Fruit fly (Drosophila melanogaster) whole organism, embryonic: ENCODE measurements around the gene MESR6.

Experiments used
- Adf1 ChIP-seq: fragments of 200-800 bp; sonication (Bioruptor generic); IDR thresholded peaks from 2 replicates; pipeline ENCODE4 v1.3.6; 2022; ENCODE audit warnings: missing biosample characterization, missing genetic modification characterization
- B-H2 ChIP-seq: fragments of 200-800 bp; sonication (Bioruptor generic); optimal IDR thresholded peaks from 2 replicates; lab custom pipeline; 2018; ENCODE audit warnings: missing biosample characterization, mild to moderate bottlenecking, missing genetic modification characterization
- Blimp-1 ChIP-seq: fragments of 200-800 bp; sonication (Bioruptor generic); optimal IDR thresholded peaks from 3 replicates; lab custom pipeline; 2018; ENCODE audit warnings: missing biosample characterization, missing genetic modification characterization, mild to moderate bottlenecking, moderate library complexity, missing genetic modification reagents
- CG10979 ChIP-seq: fragments of 200-800 bp; sonication (Bioruptor generic); optimal IDR thresholded peaks from 2 replicates; lab custom pipeline; 2018; ENCODE audit warnings: missing biosample characterization, mild to moderate bottlenecking, missing genetic modification characterization, moderate library complexity
- CG1602 ChIP-seq: fragments of 200-800 bp; sonication (Bioruptor generic); optimal IDR thresholded peaks from 3 replicates; lab custom pipeline; 2016; ENCODE audit warnings: missing biosample characterization, missing genetic modification characterization
- CG17829 ChIP-seq: fragments of 200-800 bp; optimal IDR thresholded peaks from 2 replicates; lab custom pipeline; 2019; ENCODE audit warnings: missing biosample characterization, mild to moderate bottlenecking, missing genetic modification characterization, moderate library complexity
- CG17912 ChIP-seq: fragments of 200-800 bp; sonication (Bioruptor generic); optimal IDR thresholded peaks from 2 replicates; lab custom pipeline; 2018; ENCODE audit warnings: missing biosample characterization, mild to moderate bottlenecking, missing genetic modification characterization
- CG18476 ChIP-seq: fragments of 200-800 bp; sonication (Bioruptor generic); optimal IDR thresholded peaks from 2 replicates; lab custom pipeline; 2016; ENCODE audit warnings: missing biosample characterization, mild to moderate bottlenecking, missing genetic modification characterization
- CG2678 ChIP-seq: fragments of 200-800 bp; sonication (Bioruptor generic); optimal IDR thresholded peaks from 3 replicates; lab custom pipeline; 2019; ENCODE audit warnings: missing biosample characterization, mild to moderate bottlenecking, missing genetic modification characterization, moderate library complexity
- CG2712 ChIP-seq: fragments of 200-800 bp; optimal IDR thresholded peaks from 3 replicates; lab custom pipeline; 2019; ENCODE audit warnings: missing biosample characterization, mild to moderate bottlenecking, missing genetic modification characterization, moderate library complexity
- CG31388 ChIP-seq: fragments of 200-800 bp; sonication (Bioruptor generic); optimal IDR thresholded peaks from 2 replicates; lab custom pipeline; 2016; ENCODE audit warnings: missing biosample characterization, missing genetic modification characterization
- CG3838 ChIP-seq: fragments of 200-800 bp; sonication (Bioruptor generic); optimal IDR thresholded peaks from 3 replicates; lab custom pipeline; 2016; ENCODE audit warnings: missing biosample characterization, missing genetic modification characterization
- CG42726 ChIP-seq: fragments of 200-800 bp; sonication (Bioruptor generic); IDR thresholded peaks from 2 replicates; pipeline ENCODE4 v1.3.6; 2022; ENCODE audit warnings: missing biosample characterization, missing genetic modification characterization; ENCODE audit not compliant: partially characterized antibody
- CG4360 ChIP-seq: fragments of 200-800 bp; sonication (Bioruptor generic); IDR thresholded peaks from 2 replicates; pipeline ENCODE4 v1.3.6; 2022; ENCODE audit warnings: missing biosample characterization, missing genetic modification characterization
- CG43689 ChIP-seq: fragments of 200-800 bp; sonication (Bioruptor generic); IDR thresholded peaks from 2 replicates; pipeline ENCODE4 v1.3.6; 2022; ENCODE audit warnings: missing biosample characterization, missing genetic modification characterization
- CG6254 ChIP-seq: fragments of 200-800 bp; sonication (Bioruptor generic); optimal IDR thresholded peaks from 3 replicates; lab custom pipeline; 2017; ENCODE audit warnings: mild to moderate bottlenecking, missing biosample characterization, missing genetic modification reagents, missing genetic modification characterization
- CG7556 ChIP-seq: fragments of 200-800 bp; sonication (Bioruptor generic); optimal IDR thresholded peaks from 2 replicates; lab custom pipeline; 2017; ENCODE audit warnings: missing biosample characterization, mild to moderate bottlenecking, missing genetic modification characterization
- E2f2 ChIP-seq: fragments of 200-800 bp; sonication (Bioruptor generic); IDR thresholded peaks from 2 replicates; pipeline ENCODE4 v1.3.6; 2022; ENCODE audit warnings: missing biosample characterization, missing genetic modification characterization
- Fer2 ChIP-seq: fragments of 200-800 bp; sonication (Bioruptor generic); optimal IDR thresholded peaks from 2 replicates; lab custom pipeline; 2018; ENCODE audit warnings: missing biosample characterization, mild to moderate bottlenecking, missing genetic modification characterization, moderate library complexity
- Fer3 ChIP-seq: fragments of 200-800 bp; sonication (Bioruptor generic); optimal IDR thresholded peaks from 2 replicates; lab custom pipeline; 2018; ENCODE audit warnings: missing biosample characterization, mild to moderate bottlenecking, missing genetic modification characterization, moderate library complexity
- HLH3B ChIP-seq: fragments of 200-800 bp; sonication (Bioruptor generic); IDR thresholded peaks from 2 replicates; pipeline ENCODE4 v1.3.6; 2022; ENCODE audit warnings: missing biosample characterization, missing genetic modification characterization
- Hr51 ChIP-seq, 2 experiments: fragments of 200-800 bp; sonication (Bioruptor generic); optimal IDR thresholded peaks; 2 replicates in 1 of 2; 3 replicates in 1 of 2; lab custom pipeline; 2016 to 2018; ENCODE audit warnings: missing biosample characterization in 2 of 2, missing genetic modification characterization in 2 of 2, mild to moderate bottlenecking in 1 of 2, moderate library complexity in 1 of 2
- Myb ChIP-seq: fragments of 200-800 bp; sonication (Bioruptor generic); optimal IDR thresholded peaks from 2 replicates; lab custom pipeline; 2016; ENCODE audit warnings: missing biosample characterization, missing genetic modification characterization
- Neu2 ChIP-seq: fragments of 200-800 bp; sonication (Bioruptor generic); optimal IDR thresholded peaks from 3 replicates; lab custom pipeline; 2016; ENCODE audit warnings: missing biosample characterization, missing genetic modification characterization, borderline replicate concordance
- Nf-YA ChIP-seq: fragments of 200-800 bp; sonication (Bioruptor generic); IDR thresholded peaks from 2 replicates; pipeline ENCODE4 v1.3.6; 2022; ENCODE audit warnings: missing biosample characterization, missing genetic modification characterization
- Oli ChIP-seq: fragments of 200-800 bp; sonication (Bioruptor generic); optimal IDR thresholded peaks from 2 replicates; lab custom pipeline; 2018; ENCODE audit warnings: missing biosample characterization, mild to moderate bottlenecking, missing genetic modification characterization, moderate library complexity
- Rx ChIP-seq: fragments of 200-800 bp; sonication (Bioruptor generic); IDR thresholded peaks from 2 replicates; pipeline ENCODE4 v1.3.6; 2022; ENCODE audit warnings: missing biosample characterization, missing genetic modification characterization
- Scr ChIP-seq: fragments of 200-800 bp; sonication (Bioruptor generic); IDR thresholded peaks from 2 replicates; pipeline ENCODE4 v1.3.6; 2022; ENCODE audit warnings: missing biosample characterization, missing genetic modification characterization; ENCODE audit not compliant: partially characterized antibody
- Sin3A ChIP-seq: fragments of >200 bp; optimal IDR thresholded peaks from 2 replicates; lab custom pipeline; 2018
- TFAM ChIP-seq: fragments of 200-800 bp; sonication (Bioruptor generic); optimal IDR thresholded peaks from 2 replicates; lab custom pipeline; 2017; ENCODE audit warnings: missing biosample characterization, missing genetic modification characterization, inconsistent platforms
- Tbp ChIP-seq: fragments of >200 bp; optimal IDR thresholded peaks from 2 replicates; lab custom pipeline; 2018; ENCODE audit warnings: missing biosample characterization, missing genetic modification characterization
- Vsx1 ChIP-seq: fragments of 200-800 bp; sonication (Bioruptor generic); optimal IDR thresholded peaks from 2 replicates; lab custom pipeline; 2017; ENCODE audit warnings: missing biosample characterization, mild to moderate bottlenecking, missing genetic modification characterization, missing genetic modification reagents
- ato ChIP-seq: fragments of 200-800 bp; sonication (Bioruptor generic); IDR thresholded peaks from 2 replicates; pipeline ENCODE4 v1.3.6; 2022; ENCODE audit warnings: missing biosample characterization, missing genetic modification characterization; ENCODE audit not compliant: partially characterized antibody
- bcd ChIP-seq: fragments of 200-800 bp; sonication (Bioruptor generic); optimal IDR thresholded peaks from 2 replicates; lab custom pipeline; 2017; ENCODE audit warnings: missing biosample characterization, mild to moderate bottlenecking, missing genetic modification characterization
- dan ChIP-seq: fragments of 200-800 bp; sonication (Bioruptor generic); IDR thresholded peaks from 2 replicates; pipeline ENCODE4 v1.3.6; 2022; ENCODE audit warnings: missing biosample characterization, missing genetic modification characterization
- fd64A ChIP-seq: fragments of 200-800 bp; sonication (Bioruptor generic); optimal IDR thresholded peaks from 3 replicates; lab custom pipeline; 2018; ENCODE audit warnings: missing biosample characterization, mild to moderate bottlenecking, missing genetic modification characterization
- fd96Cb ChIP-seq: fragments of 200-800 bp; sonication (Bioruptor generic); optimal IDR thresholded peaks from 2 replicates; lab custom pipeline; 2018; ENCODE audit warnings: missing biosample characterization, mild to moderate bottlenecking, missing genetic modification characterization, moderate library complexity
- gcm ChIP-seq: fragments of 200-800 bp; sonication (Bioruptor generic); optimal IDR thresholded peaks from 2 replicates; lab custom pipeline; 2019; ENCODE audit warnings: missing biosample characterization, mild to moderate bottlenecking, missing genetic modification characterization, moderate library complexity
- grau ChIP-seq: fragments of 200-800 bp; optimal IDR thresholded peaks from 3 replicates; lab custom pipeline; 2019; ENCODE audit warnings: missing biosample characterization, mild to moderate bottlenecking, missing genetic modification characterization, moderate library complexity
- mld ChIP-seq: fragments of 200-800 bp; sonication (Bioruptor generic); IDR thresholded peaks from 3 replicates; pipeline ENCODE4 v1.3.6; 2022; ENCODE audit warnings: missing biosample characterization, missing genetic modification characterization; ENCODE audit not compliant: partially characterized antibody
- pros ChIP-seq: fragments of 200-800 bp; sonication (Bioruptor generic); optimal IDR thresholded peaks from 3 replicates; lab custom pipeline; 2019; ENCODE audit warnings: missing biosample characterization, mild to moderate bottlenecking, missing genetic modification characterization, moderate library complexity
- shn ChIP-seq: fragments of 200-800 bp; sonication (Bioruptor generic); optimal IDR thresholded peaks from 3 replicates; lab custom pipeline; 2016; ENCODE audit warnings: missing biosample characterization, missing genetic modification characterization
- slbo ChIP-seq: fragments of 200-800 bp; sonication (Bioruptor generic); IDR thresholded peaks from 2 replicates; pipeline ENCODE4 v1.3.6; 2022; ENCODE audit warnings: missing biosample characterization, missing genetic modification characterization
- tap ChIP-seq: fragments of 200-800 bp; optimal IDR thresholded peaks from 3 replicates; lab custom pipeline; 2019; ENCODE audit warnings: missing biosample characterization, mild to moderate bottlenecking, missing genetic modification characterization, moderate library complexity
- tio ChIP-seq: fragments of 200-800 bp; sonication (Bioruptor generic); optimal IDR thresholded peaks from 2 replicates; lab custom pipeline; 2017; ENCODE audit warnings: missing biosample characterization, missing genetic modification characterization, inconsistent platforms
- trh ChIP-seq: fragments of 200-800 bp; sonication (Bioruptor generic); optimal IDR thresholded peaks from 2 replicates; lab custom pipeline; 2016; ENCODE audit warnings: missing biosample characterization, missing genetic modification characterization
- twi ChIP-seq: fragments of 200-800 bp; optimal IDR thresholded peaks from 2 replicates; lab custom pipeline; 2019; ENCODE audit warnings: missing biosample characterization, mild to moderate bottlenecking, missing genetic modification characterization, moderate library complexity
- wor ChIP-seq: fragments of 200-800 bp; sonication (Bioruptor generic); IDR thresholded peaks from 2 replicates; pipeline ENCODE4 v1.3.6; 2022; ENCODE audit warnings: missing biosample characterization, missing genetic modification characterization

Gene MESR6

dm6 chr3L:19045299-19046025 lies 47.0 kb upstream of the MESR6 start, which contains the start of gene nkd (continued):
- TF ChIP-seq grau (tag; lab: Kevin White, UChicago) (peak; percentile 90), E2f2 (GFP tag; lab: Robert Waterston, UW) (peak; percentile 79), CG17912 (GFP tag; lab: Kevin White, UChicago) (peak; percentile 58), CG1602 (GFP tag; lab: Kevin White, UChicago) (peak; percentile 85), Hr51 (GFP tag; optimal IDR thresholded peaks at IDR 0.05; lab: Kevin White, UChicago) (peak; percentile 59 to 94), Vsx1 (GFP tag; lab: Kevin White, UChicago) (peak; percentile 36), pros (GFP tag; lab: Kevin White, UChicago) (peak; percentile 78), CG31388 (GFP tag; lab: Kevin White, UChicago) (peak; percentile 4), Tbp (GFP tag; lab: Kevin White, UChicago) (no peak), CG2678 (peak; percentile 93), Rx (GFP tag; lab: Robert Waterston, UW) (peak; percentile 75), Blimp-1 (peak; percentile 89), Myb (GFP tag; lab: Kevin White, UChicago) (peak; percentile 32), fd96Cb (tag; lab: Kevin White, UChicago) (peak; percentile 83), CG43689 (GFP tag; lab: Robert Waterston, UW) (peak; percentile 50; the same call in 1 of the 2 replicates), Neu2 (GFP tag; lab: Kevin White, UChicago) (no peak), Adf1 (GFP tag; lab: Robert Waterston, UW) (peak; percentile 53; the same call in 1 of the 2 replicates), shn (GFP tag; lab: Kevin White, UChicago) (peak; percentile 33), Oli (tag; lab: Kevin White, UChicago) (peak; percentile 90), bcd (peak; percentile 76), CG4360 (GFP tag; lab: Robert Waterston, UW) (peak; percentile 35; the same call in 1 of the 2 replicates), mld (GFP tag; lab: Robert Waterston, UW) (0 out of 3 replicates have a peak, but pooled peaks have one; percentile 20), TFAM (no peak), fd64A (GFP tag; lab: Kevin White, UChicago) (peak; percentile 27), B-H2 (GFP tag; lab: Kevin White, UChicago) (peak; percentile 85), CG6254 (GFP tag; lab: Kevin White, UChicago) (peak; percentile 56), Scr (GFP tag; lab: Robert Waterston, UW) (peak; percentile 44), Sin3A (no peak), CG17829 (peak; percentile 94), CG10979 (peak; percentile 93), tap (tag; lab: Kevin White, UChicago) (peak; percentile 88), CG2712 (peak; percentile 96), CG42726 (peak; percentile 65; the same call in 1 of the 2 replicates), CG18476 (GFP tag; lab: Kevin White, UChicago) (peak; percentile 65), tio (GFP tag; lab: Kevin White, UChicago) (peak; percentile 81), CG3838 (GFP tag; lab: Kevin White, UChicago) (peak; percentile 59), dan (no peak), slbo (GFP tag; lab: Robert Waterston, UW) (peak; percentile 94), wor (GFP tag; lab: Robert Waterston, UW) (peak; percentile 64), HLH3B (peak; percentile 93), Fer3 (tag; lab: Kevin White, UChicago) (peak; percentile 93), ato (GFP tag; lab: Robert Waterston, UW) (peak; percentile 49; the same call in 1 of the 2 replicates), Nf-YA (GFP tag; lab: Robert Waterston, UW) (peak; percentile 84), gcm (GFP tag; lab: Kevin White, UChicago) (peak; percentile 97), Fer2 (tag; lab: Kevin White, UChicago) (peak; percentile 77), CG7556 (peak; percentile 89), twi (tag; lab: Kevin White, UChicago) (peak; percentile 65), trh (GFP tag; lab: Kevin White, UChicago) (peak; percentile 57)
